Worm (Caenorhabditis elegans) whole organism, late embryonic: ENCODE data around the gene ptp-8.
A peak's percentile ranks its signal among the peaks of the same experiment; 100 is the strongest.

Source experiments
- C08G9.2 ChIP-seq: sonication (generic microtip); optimal IDR thresholded peaks from 2 replicates; lab custom pipeline; 2016; ENCODE audit warnings: mild to moderate bottlenecking, missing genetic modification characterization, moderate library complexity, missing compliant biosample characterization
- T23F11.4 ChIP-seq: fragments of 200-800 bp; sonication (Bioruptor generic); optimal IDR thresholded peaks from 2 replicates; lab custom pipeline; 2018; ENCODE audit warnings: mild to moderate bottlenecking, missing genetic modification characterization, missing compliant biosample characterization
- ahr-1 ChIP-seq: sonication (generic microtip); optimal IDR thresholded peaks from 2 replicates; lab custom pipeline; 2016; ENCODE audit warnings: missing genetic modification characterization, missing compliant biosample characterization
- ama-1 ChIP-seq: fragments of 150-350 bp; optimal IDR thresholded peaks from 2 replicates; lab custom pipeline; 2014
- ceh-22 ChIP-seq: sonication (generic microtip); optimal IDR thresholded peaks from 2 replicates; lab custom pipeline; 2017; ENCODE audit warnings: missing biosample characterization, missing genetic modification characterization
- ceh-24 ChIP-seq: sonication (generic microtip); optimal IDR thresholded peaks from 2 replicates; lab custom pipeline; 2016; ENCODE audit warnings: mild to moderate bottlenecking, missing genetic modification characterization, missing compliant biosample characterization
- ceh-31 ChIP-seq: sonication (generic microtip); optimal IDR thresholded peaks from 2 replicates; lab custom pipeline; 2016; ENCODE audit warnings: missing genetic modification characterization, missing compliant biosample characterization
- ceh-45 ChIP-seq: fragments of 200-800 bp; sonication (Bioruptor generic); IDR thresholded peaks from 2 replicates; pipeline ENCODE4 v1.3.6; 2022; ENCODE audit warnings: missing genetic modification reagents, missing genetic modification characterization, missing compliant biosample characterization
- ceh-6 ChIP-seq: fragments of 200-800 bp; sonication (Bioruptor generic); optimal IDR thresholded peaks from 2 replicates; lab custom pipeline; 2018; ENCODE audit warnings: mild to moderate bottlenecking, missing genetic modification characterization, missing compliant biosample characterization
- ceh-9 ChIP-seq: sonication (generic microtip); optimal IDR thresholded peaks from 2 replicates; lab custom pipeline; 2016; ENCODE audit warnings: mild to moderate bottlenecking, missing genetic modification characterization, inconsistent platforms, missing compliant biosample characterization
- che-1 ChIP-seq: sonication (generic microtip); optimal IDR thresholded peaks from 2 replicates; lab custom pipeline; 2016; ENCODE audit warnings: mild to moderate bottlenecking, missing genetic modification characterization, missing compliant biosample characterization
- elt-2 ChIP-seq: sonication (generic microtip); optimal IDR thresholded peaks from 2 replicates; lab custom pipeline; 2016; ENCODE audit warnings: missing genetic modification reagents, missing genetic modification characterization, missing compliant biosample characterization
- ets-4 ChIP-seq: sonication (generic microtip); optimal IDR thresholded peaks from 2 replicates; lab custom pipeline; 2016; ENCODE audit warnings: missing genetic modification characterization, missing compliant biosample characterization
- fax-1 ChIP-seq: sonication (generic microtip); optimal IDR thresholded peaks from 2 replicates; lab custom pipeline; 2016; ENCODE audit warnings: missing genotype, missing genetic modification characterization, missing compliant biosample characterization
- fkh-10 ChIP-seq: fragments of 150-350 bp; optimal IDR thresholded peaks from 2 replicates; lab custom pipeline; 2014; ENCODE audit warnings: missing biosample characterization, missing genetic modification reagents, missing genetic modification characterization
- hlh-30 ChIP-seq: sonication (generic microtip); optimal IDR thresholded peaks from 2 replicates; lab custom pipeline; 2017; ENCODE audit warnings: antibody characterized with exemption, missing genetic modification characterization, missing compliant biosample characterization; ENCODE audit not compliant: insufficient read depth
- hlh-8 ChIP-seq: sonication (generic microtip); optimal IDR thresholded peaks from 2 replicates; lab custom pipeline; 2016; ENCODE audit warnings: missing genotype, missing genetic modification characterization, missing compliant biosample characterization
- madf-2 ChIP-seq: sonication (generic microtip); optimal IDR thresholded peaks from 2 replicates; lab custom pipeline; 2017; ENCODE audit warnings: missing genetic modification characterization, missing compliant biosample characterization
- mec-3 ChIP-seq: sonication (generic microtip); optimal IDR thresholded peaks from 2 replicates; lab custom pipeline; 2016; ENCODE audit warnings: borderline replicate concordance, missing genetic modification characterization, missing compliant biosample characterization
- nfya-1 ChIP-seq: sonication (generic microtip); optimal IDR thresholded peaks from 2 replicates; lab custom pipeline; 2017; ENCODE audit warnings: missing genetic modification characterization, mild to moderate bottlenecking, missing compliant biosample characterization, antibody characterized with exemption, moderate library complexity
- odd-2 ChIP-seq: sonication (generic microtip); optimal IDR thresholded peaks from 2 replicates; lab custom pipeline; 2017; ENCODE audit warnings: antibody characterized with exemption, mild to moderate bottlenecking, missing genetic modification characterization, missing compliant biosample characterization
- pat-9 ChIP-seq: fragments of 200-800 bp; sonication (Bioruptor generic); optimal IDR thresholded peaks from 2 replicates; lab custom pipeline; 2018; ENCODE audit warnings: mild to moderate bottlenecking, missing genetic modification characterization, moderate library complexity, missing compliant biosample characterization
- pha-2 ChIP-seq: sonication (generic microtip); optimal IDR thresholded peaks from 2 replicates; lab custom pipeline; 2017; ENCODE audit warnings: mild to moderate bottlenecking, missing genetic modification characterization, missing compliant biosample characterization
- pqm-1 ChIP-seq: sonication (generic microtip); optimal IDR thresholded peaks from 2 replicates; lab custom pipeline; 2016; ENCODE audit warnings: missing genetic modification characterization, missing compliant biosample characterization
- ref-2 ChIP-seq: sonication (generic microtip); optimal IDR thresholded peaks from 2 replicates; lab custom pipeline; 2016; ENCODE audit warnings: missing genetic modification characterization, missing compliant biosample characterization
- rnt-1 ChIP-seq: sonication (generic microtip); optimal IDR thresholded peaks from 2 replicates; lab custom pipeline; 2016; ENCODE audit warnings: missing genetic modification characterization, missing compliant biosample characterization
- sdc-2 ChIP-seq: sonication (generic microtip); optimal IDR thresholded peaks from 2 replicates; lab custom pipeline; 2016; ENCODE audit warnings: missing genotype, missing genetic modification characterization, missing compliant biosample characterization
- unc-42 ChIP-seq: sonication (generic microtip); optimal IDR thresholded peaks from 2 replicates; lab custom pipeline; 2016; ENCODE audit warnings: missing genotype, missing genetic modification characterization, missing compliant biosample characterization
- unc-86 ChIP-seq: sonication (generic microtip); optimal IDR thresholded peaks from 2 replicates; lab custom pipeline; 2016; ENCODE audit warnings: missing genetic modification characterization, missing compliant biosample characterization
- zip-5 ChIP-seq: sonication (generic microtip); optimal IDR thresholded peaks from 2 replicates; lab custom pipeline; 2016; ENCODE audit warnings: missing genetic modification characterization, missing compliant biosample characterization
- ztf-16 ChIP-seq: sonication (generic microtip); optimal IDR thresholded peaks from 2 replicates; lab custom pipeline; 2017; ENCODE audit warnings: missing genetic modification characterization, missing compliant biosample characterization

Gene ptp-8

DNA sequence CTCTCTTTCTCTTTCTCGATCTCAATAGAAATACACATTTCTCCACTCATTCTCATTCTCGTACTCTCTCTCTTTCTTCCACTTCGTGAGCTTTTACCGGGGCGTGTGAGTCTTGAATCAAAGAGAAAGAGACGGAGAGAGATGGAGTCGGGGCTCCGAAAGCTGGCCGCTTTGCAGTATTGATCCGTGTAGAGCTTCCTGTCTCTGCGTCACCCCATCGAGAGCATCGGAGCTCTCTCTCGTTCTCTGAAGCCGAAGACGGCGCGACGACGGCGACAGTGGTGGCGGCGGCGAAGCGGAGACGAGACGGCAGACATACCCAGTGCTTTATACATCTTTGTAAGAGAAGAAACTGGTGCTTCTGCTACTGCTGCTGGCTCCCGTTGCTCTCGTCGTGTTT lies 20.2 kb downstream of the ptp-8 start (continued):
- no peak for TF ChIP-seq T23F11.4 (GFP tag; lab: Kevin White, UChicago)
- TF ChIP-seq fkh-10 (GFP tag; lab: Kevin White, UChicago), result peak; percentile 58
- TF ChIP-seq ceh-24 (tag; lab: Kevin White, UChicago), result no peak
- TF ChIP-seq madf-2 (tag; lab: Kevin White, UChicago), result peak; percentile 22
- peak; percentile 56 for TF ChIP-seq rnt-1 (tag; lab: Kevin White, UChicago)
- no peak for TF ChIP-seq ceh-22 (tag; lab: Kevin White, UChicago)
- no peak for TF ChIP-seq elt-2 (tag; lab: Kevin White, UChicago)
- peak; percentile 87 for TF ChIP-seq nfya-1 (tag; lab: Kevin White, UChicago)
- TF ChIP-seq unc-42 (tag; lab: Kevin White, UChicago), result peak; percentile 67
- no peak for TF ChIP-seq ets-4 (tag; lab: Kevin White, UChicago)
- no peak for TF ChIP-seq ref-2 (tag; lab: Kevin White, UChicago)
- TF ChIP-seq C08G9.2 (tag; lab: Kevin White, UChicago), result no peak
- TF ChIP-seq sdc-2, result peak; percentile 6
- TF ChIP-seq ceh-45 (GFP tag; lab: Robert Waterston, UW), result no peak
- no peak for TF ChIP-seq ama-1 (lab: Kevin White, UChicago)
- TF ChIP-seq ahr-1 (tag; lab: Kevin White, UChicago), result no peak

DNA sequence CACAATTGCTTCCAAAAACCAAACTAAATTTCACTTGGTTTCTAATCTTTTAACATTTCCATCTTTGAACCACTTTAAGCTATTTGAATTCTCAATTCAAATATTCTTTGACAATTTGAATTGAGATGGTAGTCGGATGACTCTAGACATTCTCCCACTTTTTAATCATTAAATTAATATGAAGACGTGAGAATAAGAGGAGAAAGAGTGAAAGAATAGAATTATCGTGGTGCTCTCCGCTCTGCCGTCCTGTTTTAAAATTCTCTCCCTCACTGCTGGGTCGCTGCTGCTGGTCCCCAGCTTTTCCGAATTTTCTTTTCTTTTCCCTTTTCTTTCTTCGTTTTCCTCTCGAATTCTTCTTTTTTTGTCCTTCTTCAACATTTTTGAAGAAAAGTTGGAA lies 21.6 kb downstream of the ptp-8 start:
- TF ChIP-seq ceh-6 (GFP tag; lab: Kevin White, UChicago) (no peak), odd-2 (tag; lab: Kevin White, UChicago) (no peak), fax-1 (tag; lab: Kevin White, UChicago) (no peak), hlh-30 (tag; lab: Kevin White, UChicago) (no peak), ceh-31 (tag; lab: Kevin White, UChicago) (peak; percentile 11), mec-3 (tag; lab: Kevin White, UChicago) (no peak), che-1 (no peak), zip-5 (tag; lab: Kevin White, UChicago) (no peak), ztf-16 (tag; lab: Kevin White, UChicago) (no peak), unc-42 (tag; lab: Kevin White, UChicago) (peak; percentile 61)

DNA sequence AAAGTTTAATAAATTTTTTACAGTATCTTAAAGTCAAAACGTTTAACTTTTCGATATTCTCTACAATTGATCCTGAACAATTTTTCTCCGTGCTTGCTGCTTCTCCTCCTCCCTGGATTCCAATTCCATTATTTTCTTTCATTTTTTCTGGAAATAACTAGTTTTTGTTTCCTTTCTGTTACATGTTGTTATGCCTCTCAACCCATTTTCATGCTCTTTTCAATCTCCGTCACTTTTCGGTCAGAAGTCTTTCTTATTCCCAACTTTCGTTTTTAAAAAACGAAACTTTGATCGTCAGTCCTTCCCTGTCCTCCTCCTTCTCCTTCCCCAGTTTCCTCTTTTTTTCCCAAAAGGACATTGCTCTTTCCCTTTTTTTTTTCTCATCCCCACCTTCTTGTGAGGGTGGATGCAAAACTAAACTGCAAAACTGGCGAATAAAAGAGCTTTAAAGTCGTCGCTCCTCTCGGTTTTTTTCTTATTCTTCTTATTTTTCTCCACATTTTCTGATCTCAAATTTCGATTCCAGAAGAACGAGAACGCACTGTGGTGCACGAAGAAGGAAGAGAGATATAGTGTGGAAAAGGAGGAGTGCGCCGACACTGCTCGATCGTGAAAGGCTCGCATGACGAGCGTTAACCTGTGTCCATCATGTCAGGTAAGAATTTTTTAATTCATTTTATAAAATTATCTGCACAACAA lies 23.2 kb downstream of the ptp-8 start, which contains the start of the genes C48A7.16 and egl-19:
Gene C48A7.16, plus strand, starts transcription at position 544 of the 699 bp plus-strand sequence.
Gene egl-19, plus strand, starts transcription at position 649 of the 699 bp plus-strand sequence.
- TF ChIP-seq unc-86 (tag; lab: Kevin White, UChicago), result no peak
- TF ChIP-seq madf-2 (tag; lab: Kevin White, UChicago), result no peak
- no peak for TF ChIP-seq nfya-1 (tag; lab: Kevin White, UChicago)
- TF ChIP-seq ets-4 (tag; lab: Kevin White, UChicago), result no peak
- no peak for TF ChIP-seq pqm-1

DNA sequence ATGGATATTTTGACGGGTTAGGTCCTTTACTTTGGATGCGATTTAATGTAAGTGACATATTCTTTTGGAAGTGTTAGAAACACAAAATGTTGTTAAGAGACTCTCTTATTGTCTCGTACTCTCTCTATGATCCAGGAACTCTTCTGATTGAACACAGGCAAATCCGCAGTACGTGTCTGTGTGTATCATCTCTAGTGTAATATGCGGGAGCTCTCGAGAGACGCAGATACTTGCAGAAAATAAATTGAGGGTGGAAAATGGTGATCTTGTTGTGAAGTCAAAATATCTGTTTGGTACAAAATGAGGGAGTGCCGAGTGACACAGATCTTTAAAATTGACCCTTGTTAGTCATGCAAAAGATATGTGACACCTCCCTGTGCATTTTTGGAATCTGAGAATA lies 24.8 kb downstream of the ptp-8 start:
- no peak for TF ChIP-seq hlh-8 (tag; lab: Kevin White, UChicago)
- no peak for TF ChIP-seq zip-5 (tag; lab: Kevin White, UChicago)
- TF ChIP-seq pha-2 (tag; lab: Kevin White, UChicago), result no peak
- no peak for TF ChIP-seq ceh-9 (tag; lab: Kevin White, UChicago)
- no peak for TF ChIP-seq pat-9 (tag; lab: Kevin White, UChicago)
- no peak for TF ChIP-seq unc-42 (tag; lab: Kevin White, UChicago)
- TF ChIP-seq, all 69 proteins: peak for 0

DNA sequence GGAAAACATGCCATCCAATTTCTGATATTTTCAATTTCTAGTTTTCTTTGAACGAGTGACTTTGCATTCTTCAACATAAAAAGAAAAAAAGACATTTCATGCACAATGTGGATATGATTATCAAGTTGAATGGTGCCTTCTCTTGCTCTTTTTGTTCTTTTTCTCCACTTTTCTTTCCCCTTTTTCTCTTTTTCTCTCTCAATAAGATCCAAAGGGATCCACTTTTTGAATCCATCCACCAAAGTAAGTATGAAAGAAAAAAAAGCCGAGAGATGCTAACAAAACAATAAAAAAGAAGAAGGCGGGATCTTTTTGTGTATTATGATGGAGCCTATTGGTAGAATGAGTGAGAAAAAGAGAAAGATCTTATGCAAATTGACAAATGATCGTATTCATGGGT lies 25.4 kb downstream of the ptp-8 start:
- TF ChIP-seq unc-42 (tag; lab: Kevin White, UChicago) (peak; percentile 5), ceh-45 (GFP tag; lab: Robert Waterston, UW) (no peak)
